Fruit fly (Drosophila melanogaster) whole organism, embryonic: ENCODE measurements around the gene Pisd.

Source experiments
- Atf6 ChIP-seq: fragments of 200-800 bp; sonication (Bioruptor generic); IDR thresholded peaks from 2 replicates; pipeline ENCODE4 v1.3.6; 2022; ENCODE audit warnings: missing biosample characterization, missing genetic modification characterization
- Blimp-1 ChIP-seq: fragments of 200-800 bp; sonication (Bioruptor generic); optimal IDR thresholded peaks from 3 replicates; lab custom pipeline; 2018; ENCODE audit warnings: missing biosample characterization, missing genetic modification characterization, mild to moderate bottlenecking, moderate library complexity, missing genetic modification reagents
- C15 ChIP-seq: fragments of 200-800 bp; sonication (Bioruptor generic); IDR thresholded peaks from 3 replicates; pipeline ENCODE4 v1.3.6; 2022; ENCODE audit warnings: missing biosample characterization, missing genetic modification characterization
- CG10147 ChIP-seq: fragments of 200-800 bp; sonication (Bioruptor generic); optimal IDR thresholded peaks from 2 replicates; lab custom pipeline; 2019; ENCODE audit warnings: missing biosample characterization, mild to moderate bottlenecking, missing genetic modification characterization, moderate library complexity
- CG1024 ChIP-seq: fragments of 200-800 bp; sonication (Bioruptor generic); IDR thresholded peaks from 2 replicates; pipeline ENCODE4 v1.3.6; 2022; ENCODE audit warnings: missing biosample characterization, missing genetic modification characterization
- CG14014 ChIP-seq: fragments of 200-800 bp; sonication (Bioruptor generic); IDR thresholded peaks from 2 replicates; pipeline ENCODE4 v1.3.6; 2022; ENCODE audit warnings: missing biosample characterization, missing genetic modification characterization
- CG14965 ChIP-seq: fragments of 200-800 bp; sonication (Bioruptor generic); optimal IDR thresholded peaks from 2 replicates; lab custom pipeline; 2016; ENCODE audit warnings: missing biosample characterization, missing genetic modification characterization, borderline replicate concordance
- CG15601 ChIP-seq: fragments of 200-800 bp; sonication (Bioruptor generic); optimal IDR thresholded peaks from 3 replicates; lab custom pipeline; 2019; ENCODE audit warnings: missing biosample characterization, mild to moderate bottlenecking, missing genetic modification characterization, moderate library complexity
- CG3281 ChIP-seq: fragments of 200-800 bp; sonication (Bioruptor generic); optimal IDR thresholded peaks from 3 replicates; lab custom pipeline; 2017; ENCODE audit warnings: missing biosample characterization, mild to moderate bottlenecking, missing genetic modification characterization
- CG33213 ChIP-seq: fragments of 200-800 bp; sonication (Bioruptor generic); optimal IDR thresholded peaks from 3 replicates; lab custom pipeline; 2016; ENCODE audit warnings: missing biosample characterization, missing genetic modification characterization
- CG3838 ChIP-seq: fragments of 200-800 bp; sonication (Bioruptor generic); optimal IDR thresholded peaks from 3 replicates; lab custom pipeline; 2016; ENCODE audit warnings: missing biosample characterization, missing genetic modification characterization
- CG4328 ChIP-seq: fragments of 200-800 bp; sonication (Bioruptor generic); optimal IDR thresholded peaks from 3 replicates; lab custom pipeline; 2017; ENCODE audit warnings: missing biosample characterization, missing genetic modification reagents, missing genetic modification characterization
- CG6854 ChIP-seq: fragments of 200-800 bp; sonication (Bioruptor generic); optimal IDR thresholded peaks from 3 replicates; lab custom pipeline; 2017; ENCODE audit warnings: missing biosample characterization, mild to moderate bottlenecking, missing genetic modification characterization
- Dbx ChIP-seq: fragments of 200-800 bp; sonication (Bioruptor generic); IDR thresholded peaks from 3 replicates; pipeline ENCODE4 v1.3.6; 2022; ENCODE audit warnings: missing biosample characterization, missing genetic modification characterization
- ERR ChIP-seq: fragments of 200-800 bp; sonication (Bioruptor generic); optimal IDR thresholded peaks from 2 replicates; lab custom pipeline; 2016; ENCODE audit warnings: missing biosample characterization, missing genetic modification characterization
- Hr3 ChIP-seq: fragments of 200-800 bp; sonication (Bioruptor generic); optimal IDR thresholded peaks from 3 replicates; lab custom pipeline; 2016; ENCODE audit warnings: missing biosample characterization, missing genetic modification characterization
- Hsf ChIP-seq: fragments of 200-800 bp; sonication (Bioruptor generic); optimal IDR thresholded peaks from 3 replicates; lab custom pipeline; 2016; ENCODE audit warnings: missing biosample characterization, missing genetic modification characterization
- Max ChIP-seq: fragments of 200-800 bp; sonication (Bioruptor generic); optimal IDR thresholded peaks from 2 replicates; lab custom pipeline; 2016; ENCODE audit warnings: missing biosample characterization, mild to moderate bottlenecking, missing genetic modification characterization
- Poxn ChIP-seq: fragments of 200-800 bp; sonication (Bioruptor generic); IDR thresholded peaks from 2 replicates; pipeline ENCODE4 v1.3.6; 2022; ENCODE audit warnings: missing biosample characterization, missing genetic modification characterization
- Ravus ChIP-seq: fragments of 200-800 bp; sonication (Bioruptor generic); IDR thresholded peaks from 2 replicates; pipeline ENCODE4 v1.3.6; 2022; ENCODE audit warnings: missing biosample characterization, missing genetic modification characterization
- Scr ChIP-seq: fragments of 200-800 bp; sonication (Bioruptor generic); IDR thresholded peaks from 2 replicates; pipeline ENCODE4 v1.3.6; 2022; ENCODE audit warnings: missing biosample characterization, missing genetic modification characterization; ENCODE audit not compliant: partially characterized antibody
- Stat92E ChIP-seq, 3 experiments: fragments of >200 bp in 2 of 3; fragments of 200-800 bp in 1 of 3; sonication (Bioruptor generic) in 1 of 3; optimal IDR thresholded peaks; 2 replicates each; lab custom pipeline; 2017 to 2019; ENCODE audit warnings: missing biosample characterization in 3 of 3, missing genetic modification characterization in 3 of 3, mild to moderate bottlenecking in 1 of 3, moderate library complexity in 1 of 3
- Usf ChIP-seq: fragments of 200-800 bp; sonication (Bioruptor generic); optimal IDR thresholded peaks from 2 replicates; lab custom pipeline; 2017; ENCODE audit warnings: missing genotype, missing biosample characterization, missing genetic modification characterization
- amos ChIP-seq: fragments of 200-800 bp; sonication (Bioruptor generic); IDR thresholded peaks from 2 replicates; pipeline ENCODE4 v1.3.6; 2022; ENCODE audit warnings: missing biosample characterization, missing genetic modification characterization; ENCODE audit not compliant: partially characterized antibody
- bigmax ChIP-seq: fragments of 200-800 bp; sonication (Bioruptor generic); optimal IDR thresholded peaks from 2 replicates; lab custom pipeline; 2018; ENCODE audit warnings: missing biosample characterization, mild to moderate bottlenecking, missing genetic modification characterization
- cas ChIP-seq: fragments of 200-800 bp; sonication (Bioruptor generic); IDR thresholded peaks from 2 replicates; pipeline ENCODE4 v1.3.6; 2022; ENCODE audit warnings: missing biosample characterization, missing genetic modification characterization
- da ChIP-seq: fragments of 200-800 bp; sonication (Bioruptor generic); optimal IDR thresholded peaks from 2 replicates; lab custom pipeline; 2016; ENCODE audit warnings: missing biosample characterization, missing genetic modification characterization
- dan ChIP-seq: fragments of 200-800 bp; sonication (Bioruptor generic); IDR thresholded peaks from 2 replicates; pipeline ENCODE4 v1.3.6; 2022; ENCODE audit warnings: missing biosample characterization, missing genetic modification characterization
- dimm ChIP-seq: fragments of 200-800 bp; sonication (Bioruptor generic); IDR thresholded peaks from 2 replicates; pipeline ENCODE4 v1.3.6; 2022; ENCODE audit warnings: missing biosample characterization, missing genetic modification characterization
- exex ChIP-seq: fragments of 200-800 bp; sonication (Bioruptor generic); optimal IDR thresholded peaks from 4 replicates; lab custom pipeline; 2018; ENCODE audit warnings: missing biosample characterization, mild to moderate bottlenecking, missing genetic modification characterization, moderate library complexity
- gro ChIP-seq: fragments of 200-800 bp; sonication (Bioruptor generic); optimal IDR thresholded peaks from 2 replicates; lab custom pipeline; 2016; ENCODE audit warnings: missing biosample characterization, missing genetic modification characterization
- hb ChIP-seq: fragments of 200-800 bp; sonication (Bioruptor generic); IDR thresholded peaks from 3 replicates; pipeline ENCODE4 v1.3.6; 2022; ENCODE audit warnings: missing biosample characterization, missing genetic modification characterization; ENCODE audit not compliant: partially characterized antibody
- hth ChIP-seq: fragments of >200 bp; optimal IDR thresholded peaks from 2 replicates; lab custom pipeline; 2017; ENCODE audit warnings: inconsistent platforms
- nau ChIP-seq: fragments of 200-800 bp; sonication (Bioruptor generic); optimal IDR thresholded peaks from 3 replicates; lab custom pipeline; 2017; ENCODE audit warnings: missing biosample characterization, mild to moderate bottlenecking, missing genetic modification characterization, missing genetic modification reagents
- nmo ChIP-seq: fragments of 200-800 bp; sonication (Bioruptor generic); optimal IDR thresholded peaks from 2 replicates; lab custom pipeline; 2018; ENCODE audit warnings: missing biosample characterization, mild to moderate bottlenecking, missing genetic modification characterization, moderate library complexity
- org-1 ChIP-seq: fragments of 200-800 bp; sonication (Bioruptor generic); optimal IDR thresholded peaks from 2 replicates; lab custom pipeline; 2017; ENCODE audit warnings: missing biosample characterization, missing genetic modification characterization
- prd ChIP-seq, 3 experiments: fragments of >200 bp in 2 of 3; fragments of 200-800 bp in 1 of 3; sonication (Bioruptor generic) in 1 of 3; optimal IDR thresholded peaks in 2 of 3; IDR thresholded peaks in 1 of 3; 2 replicates in 2 of 3; 3 replicates in 1 of 3; pipeline versions ENCODE4 v1.3.6 to Lab custom; 2017 to 2022; ENCODE audit warnings: missing biosample characterization in 1 of 3, missing genetic modification characterization in 1 of 3
- ro ChIP-seq: fragments of 200-800 bp; sonication (Bioruptor generic); IDR thresholded peaks from 2 replicates; pipeline ENCODE4 v1.3.6; 2022; ENCODE audit warnings: missing biosample characterization, missing genetic modification characterization
- sc ChIP-seq, 3 experiments: fragments of >200 bp in 2 of 3; fragments of 200-800 bp in 1 of 3; sonication (Bioruptor generic) in 1 of 3; optimal IDR thresholded peaks; 2 replicates in 2 of 3; 3 replicates in 1 of 3; lab custom pipeline; 2017; ENCODE audit warnings: mild to moderate bottlenecking in 1 of 3, missing biosample characterization in 1 of 3, missing genetic modification characterization in 1 of 3, missing genetic modification reagents in 1 of 3
- sd ChIP-seq: fragments of 200-800 bp; sonication (Bioruptor generic); optimal IDR thresholded peaks from 3 replicates; lab custom pipeline; 2018; ENCODE audit warnings: missing biosample characterization, mild to moderate bottlenecking, missing genetic modification characterization, moderate library complexity
- sob ChIP-seq: fragments of 200-800 bp; sonication (Bioruptor generic); IDR thresholded peaks from 2 replicates; pipeline ENCODE4 v1.3.6; 2022; ENCODE audit warnings: missing biosample characterization, missing genetic modification characterization
- tio ChIP-seq: fragments of 200-800 bp; sonication (Bioruptor generic); optimal IDR thresholded peaks from 2 replicates; lab custom pipeline; 2017; ENCODE audit warnings: missing biosample characterization, missing genetic modification characterization, inconsistent platforms
- unc-4 ChIP-seq: fragments of 200-800 bp; sonication (Bioruptor generic); IDR thresholded peaks from 2 replicates; pipeline ENCODE4 v1.3.6; 2022; ENCODE audit warnings: missing biosample characterization, missing genetic modification characterization; ENCODE audit not compliant: partially characterized antibody
- usp ChIP-seq: fragments of >200 bp; optimal IDR thresholded peaks from 2 replicates; lab custom pipeline; 2017; ENCODE audit warnings: missing biosample characterization, missing genetic modification characterization

Gene Pisd

DNA sequence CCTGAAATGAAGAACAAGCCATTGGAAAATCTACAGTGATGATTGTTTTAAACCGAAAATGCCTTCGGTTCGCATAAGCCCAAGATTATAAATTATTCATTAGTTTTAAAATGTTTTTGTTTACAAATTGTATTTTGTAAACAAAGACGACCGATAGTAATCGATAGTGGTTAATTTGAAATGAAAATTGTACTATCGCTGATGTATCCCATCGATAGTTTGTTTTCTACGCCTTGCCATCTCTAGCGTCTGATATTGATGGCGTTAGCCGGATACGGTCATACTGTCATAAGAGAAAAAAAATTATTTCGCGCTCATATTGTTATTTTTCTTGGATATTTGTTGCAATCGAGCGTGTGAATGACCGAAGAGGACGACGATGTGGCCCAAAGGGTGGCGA, 7.5 kb downstream of the Pisd start, which contains the start of gene SMC1 (continued):
- TF ChIP-seq CG3281 (GFP tag; lab: Kevin White, UChicago) (no peak), hb (GFP tag; lab: Robert Waterston, UW) (peak; percentile 99), dimm (no peak), CG10147 (peak; percentile 58), CG3838 (GFP tag; lab: Kevin White, UChicago) (no peak), Ravus (GFP tag; lab: Robert Waterston, UW) (no peak), org-1 (GFP tag; lab: Kevin White, UChicago) (no peak), ro (GFP tag; lab: Robert Waterston, UW) (no peak), amos (GFP tag; lab: Robert Waterston, UW) (peak; percentile 100), prd (optimal IDR thresholded peaks at IDR 0.05; lab: Kevin White, UChicago) (no peak), prd (GFP tag; IDR thresholded peaks at IDR 0.05; lab: Robert Waterston, UW) (no peak), Dbx (GFP tag; lab: Robert Waterston, UW) (peak; percentile 87), Poxn (GFP tag; lab: Robert Waterston, UW) (no peak), Blimp-1 (GFP tag; lab: Kevin White, UChicago) (no peak), CG14014 (no peak; the same call in 1 of the 2 replicates), CG14965 (GFP tag; lab: Kevin White, UChicago) (no peak), cas (GFP tag; lab: Robert Waterston, UW) (0 out of 2 replicates have a peak, but pooled peaks have one; percentile 39), bigmax (GFP tag; lab: Kevin White, UChicago) (peak; percentile 19), tio (no peak), Hsf (peak; percentile 29), hth (lab: Kevin White, UChicago) (no peak), dan (GFP tag; lab: Robert Waterston, UW) (no peak), Max (GFP tag; lab: Kevin White, UChicago) (peak; percentile 34), usp (GFP tag; lab: Kevin White, UChicago) (no peak), Atf6 (GFP tag; lab: Robert Waterston, UW) (peak; percentile 38; the same call in 1 of the 2 replicates), C15 (GFP tag; lab: Robert Waterston, UW) (0 out of 3 replicates have a peak, but pooled peaks have one; percentile 28), nmo (no peak), CG4328 (GFP tag; lab: Kevin White, UChicago) (peak; percentile 59), sc (optimal IDR thresholded peaks at IDR 0.05; lab: Kevin White, UChicago) (no peak), sc (GFP tag; optimal IDR thresholded peaks at IDR 0.05; lab: Kevin White, UChicago) (no peak), CG33213 (GFP tag; lab: Kevin White, UChicago) (peak; percentile 73), nau (GFP tag; lab: Kevin White, UChicago) (no peak), Hr3 (GFP tag; lab: Kevin White, UChicago) (no peak), sob (GFP tag; lab: Robert Waterston, UW) (peak; percentile 81; the same call in 1 of the 2 replicates), Stat92E (GFP tag; optimal IDR thresholded peaks at IDR 0.05; lab: Kevin White, UChicago) (peak in 1 of 3 experiments; percentile 60), ERR (peak; percentile 92), CG15601 (peak; percentile 14), da (GFP tag; lab: Kevin White, UChicago) (no peak), Scr (GFP tag; lab: Robert Waterston, UW) (peak; percentile 99), sd (tag; lab: Kevin White, UChicago) (no peak), unc-4 (GFP tag; lab: Robert Waterston, UW) (peak; percentile 99), CG6854 (no peak), exex (tag; lab: Kevin White, UChicago) (no peak), CG1024 (GFP tag; lab: Robert Waterston, UW) (no peak), gro (GFP tag; lab: Kevin White, UChicago) (peak; percentile 85), Usf (GFP tag; lab: Kevin White, UChicago) (no peak)
- TF ChIP-seq, all 482 proteins: peak for 186
